Worm (Caenorhabditis elegans) whole organism, L4/young adult: Measurements from ENCODE around the gene srx-122.

Source experiments
- W03F9.2 ChIP-seq: fragments of 150-350 bp; optimal IDR thresholded peaks from 2 replicates; lab custom pipeline; 2014; ENCODE audit warnings: missing biosample characterization, missing genetic modification characterization
- dao-5 ChIP-seq: sonication (generic microtip); optimal IDR thresholded peaks from 2 replicates; lab custom pipeline; 2016; ENCODE audit warnings: missing genotype, missing genetic modification characterization, moderate library complexity, missing compliant biosample characterization

- TF ChIP-seq dao-5, result no peak
- TF ChIP-seq W03F9.2 (tag; lab: Kevin White, UChicago), result no peak
These were observed 1.8 kb upstream of the srx-122 start for ce11 chrV:3299437-3299836.
